Fruit fly (Drosophila melanogaster) whole organism, embryonic: Measurements from ENCODE around the gene CG42671.
A peak's percentile ranks its signal among the peaks of the same experiment; 100 is the strongest.

ENCODE experiments used
- B-H2 ChIP-seq: fragments of 200-800 bp; sonication (Bioruptor generic); optimal IDR thresholded peaks from 2 replicates; lab custom pipeline; 2018; ENCODE audit warnings: missing biosample characterization, mild to moderate bottlenecking, missing genetic modification characterization
- CG10209 ChIP-seq: fragments of 200-800 bp; sonication (Bioruptor generic); optimal IDR thresholded peaks from 3 replicates; lab custom pipeline; 2017; ENCODE audit warnings: missing biosample characterization, mild to moderate bottlenecking, missing genetic modification characterization, missing genetic modification reagents
- CG10267 ChIP-seq: fragments of 200-800 bp; sonication (Bioruptor generic); optimal IDR thresholded peaks from 2 replicates; lab custom pipeline; 2018; ENCODE audit warnings: missing biosample characterization, mild to moderate bottlenecking, missing genetic modification characterization, moderate library complexity
- CG10543 ChIP-seq: fragments of 200-800 bp; sonication (Bioruptor generic); optimal IDR thresholded peaks from 3 replicates; lab custom pipeline; 2017; ENCODE audit warnings: missing biosample characterization, mild to moderate bottlenecking, missing genetic modification characterization, moderate library complexity
- CG11696 ChIP-seq: fragments of 200-800 bp; sonication (Bioruptor generic); IDR thresholded peaks from 2 replicates; pipeline ENCODE4 v1.3.6; 2022; ENCODE audit warnings: missing biosample characterization, missing genetic modification characterization
- CG13624 ChIP-seq: fragments of 200-800 bp; sonication (Bioruptor generic); optimal IDR thresholded peaks from 2 replicates; lab custom pipeline; 2016; ENCODE audit warnings: missing biosample characterization, missing genetic modification characterization
- CG1647 ChIP-seq: fragments of 200-800 bp; sonication (Bioruptor generic); optimal IDR thresholded peaks from 3 replicates; lab custom pipeline; 2016; ENCODE audit warnings: missing biosample characterization, missing genetic modification characterization
- CG17359 ChIP-seq: fragments of 200-800 bp; sonication (Bioruptor generic); optimal IDR thresholded peaks from 3 replicates; lab custom pipeline; 2018; ENCODE audit warnings: missing biosample characterization, mild to moderate bottlenecking, missing genetic modification characterization, moderate library complexity
- CG17829 ChIP-seq: fragments of 200-800 bp; optimal IDR thresholded peaks from 2 replicates; lab custom pipeline; 2019; ENCODE audit warnings: missing biosample characterization, mild to moderate bottlenecking, missing genetic modification characterization, moderate library complexity
- CG17912 ChIP-seq: fragments of 200-800 bp; sonication (Bioruptor generic); optimal IDR thresholded peaks from 2 replicates; lab custom pipeline; 2018; ENCODE audit warnings: missing biosample characterization, mild to moderate bottlenecking, missing genetic modification characterization
- CG18262 ChIP-seq: fragments of 200-800 bp; optimal IDR thresholded peaks from 3 replicates; lab custom pipeline; 2019; ENCODE audit warnings: missing biosample characterization, mild to moderate bottlenecking, missing genetic modification characterization, moderate library complexity
- CG18619 ChIP-seq: fragments of 200-800 bp; sonication (Bioruptor generic); optimal IDR thresholded peaks from 3 replicates; lab custom pipeline; 2017; ENCODE audit warnings: missing biosample characterization, mild to moderate bottlenecking, missing genetic modification characterization
- CG2712 ChIP-seq: fragments of 200-800 bp; optimal IDR thresholded peaks from 3 replicates; lab custom pipeline; 2019; ENCODE audit warnings: missing biosample characterization, mild to moderate bottlenecking, missing genetic modification characterization, moderate library complexity
- CG3163 ChIP-seq: fragments of 200-800 bp; sonication (Bioruptor generic); optimal IDR thresholded peaks from 3 replicates; lab custom pipeline; 2016; ENCODE audit warnings: missing biosample characterization, missing genetic modification characterization
- CG7786 ChIP-seq: fragments of 200-800 bp; sonication (Bioruptor generic); optimal IDR thresholded peaks from 2 replicates; lab custom pipeline; 2016; ENCODE audit warnings: missing biosample characterization, missing genetic modification characterization
- CG9609 ChIP-seq: fragments of 200-800 bp; sonication (Bioruptor generic); optimal IDR thresholded peaks from 3 replicates; lab custom pipeline; 2016; ENCODE audit warnings: missing biosample characterization, missing genetic modification characterization
- CG9817 ChIP-seq: fragments of 200-800 bp; sonication (Bioruptor generic); optimal IDR thresholded peaks from 2 replicates; lab custom pipeline; 2018; ENCODE audit warnings: missing biosample characterization, mild to moderate bottlenecking, missing genetic modification characterization, moderate library complexity
- CG9932 ChIP-seq: fragments of 200-800 bp; sonication (Bioruptor generic); IDR thresholded peaks from 2 replicates; pipeline ENCODE4 v1.3.6; 2022; ENCODE audit warnings: missing biosample characterization, missing genetic modification characterization
- Dad ChIP-seq: fragments of 200-800 bp; sonication (Bioruptor generic); optimal IDR thresholded peaks from 3 replicates; lab custom pipeline; 2016; ENCODE audit warnings: missing biosample characterization, missing genetic modification characterization
- HLH3B ChIP-seq: fragments of 200-800 bp; sonication (Bioruptor generic); IDR thresholded peaks from 2 replicates; pipeline ENCODE4 v1.3.6; 2022; ENCODE audit warnings: missing biosample characterization, missing genetic modification characterization
- Hr78 ChIP-seq, 2 experiments: fragments of 200-800 bp in 1 of 2; fragments of >200 bp in 1 of 2; sonication (Bioruptor generic) in 1 of 2; optimal IDR thresholded peaks; 2 replicates each; lab custom pipeline; 2017 to 2019; ENCODE audit warnings: missing biosample characterization in 2 of 2, missing genetic modification characterization in 2 of 2, mild to moderate bottlenecking in 1 of 2, moderate library complexity in 1 of 2
- Lhr ChIP-seq: fragments of 200-800 bp; sonication (Bioruptor generic); optimal IDR thresholded peaks from 3 replicates; lab custom pipeline; 2017; ENCODE audit warnings: mild to moderate bottlenecking, missing biosample characterization, missing genetic modification reagents, missing genetic modification characterization
- Med ChIP-seq: fragments of 200-800 bp; sonication (Bioruptor generic); peaks from one replicate; lab custom pipeline; 2016; ENCODE audit warnings: missing biosample characterization, missing genetic modification characterization, mild to moderate bottlenecking, inconsistent platforms, moderate library complexity
- Neu2 ChIP-seq: fragments of 200-800 bp; sonication (Bioruptor generic); optimal IDR thresholded peaks from 3 replicates; lab custom pipeline; 2016; ENCODE audit warnings: missing biosample characterization, missing genetic modification characterization, borderline replicate concordance
- Nf-YC ChIP-seq: fragments of 200-800 bp; optimal IDR thresholded peaks from 3 replicates; lab custom pipeline; 2019; ENCODE audit warnings: missing biosample characterization, mild to moderate bottlenecking, missing genetic modification characterization, moderate library complexity
- PHDP ChIP-seq: fragments of 200-800 bp; sonication (Bioruptor generic); optimal IDR thresholded peaks from 3 replicates; lab custom pipeline; 2018; ENCODE audit warnings: missing biosample characterization, mild to moderate bottlenecking, missing genetic modification characterization, moderate library complexity
- Rfx ChIP-seq: fragments of 200-800 bp; sonication (Bioruptor generic); IDR thresholded peaks from 2 replicates; pipeline ENCODE4 v1.3.6; 2022; ENCODE audit warnings: missing biosample characterization, missing genetic modification characterization
- Stat92E ChIP-seq, 3 experiments: fragments of >200 bp in 2 of 3; fragments of 200-800 bp in 1 of 3; sonication (Bioruptor generic) in 1 of 3; optimal IDR thresholded peaks; 2 replicates each; lab custom pipeline; 2017 to 2019; ENCODE audit warnings: missing biosample characterization in 3 of 3, missing genetic modification characterization in 3 of 3, mild to moderate bottlenecking in 1 of 3, moderate library complexity in 1 of 3
- Tbp ChIP-seq: fragments of >200 bp; optimal IDR thresholded peaks from 2 replicates; lab custom pipeline; 2018; ENCODE audit warnings: missing biosample characterization, missing genetic modification characterization
- Trl ChIP-seq, 3 experiments: fragments of >200 bp in 2 of 3; fragments of 200-800 bp in 1 of 3; sonication (Bioruptor generic) in 1 of 3; optimal IDR thresholded peaks; 2 replicates in 1 of 3; 3 replicates in 2 of 3; lab custom pipeline; 2016 to 2017; ENCODE audit warnings: missing biosample characterization in 1 of 3, missing genetic modification characterization in 1 of 3
- Usf ChIP-seq: fragments of 200-800 bp; sonication (Bioruptor generic); optimal IDR thresholded peaks from 2 replicates; lab custom pipeline; 2017; ENCODE audit warnings: missing genotype, missing biosample characterization, missing genetic modification characterization
- Xrp1 ChIP-seq: fragments of 200-800 bp; sonication (Bioruptor generic); IDR thresholded peaks from 2 replicates; pipeline ENCODE4 v1.3.6; 2022; ENCODE audit warnings: missing biosample characterization, missing genetic modification characterization
- ara ChIP-seq: fragments of 200-800 bp; sonication (Bioruptor generic); IDR thresholded peaks from 2 replicates; pipeline ENCODE4 v1.3.6; 2022; ENCODE audit warnings: missing biosample characterization, missing genetic modification characterization
- bigmax ChIP-seq: fragments of 200-800 bp; sonication (Bioruptor generic); optimal IDR thresholded peaks from 2 replicates; lab custom pipeline; 2018; ENCODE audit warnings: missing biosample characterization, mild to moderate bottlenecking, missing genetic modification characterization
- dan ChIP-seq: fragments of 200-800 bp; sonication (Bioruptor generic); IDR thresholded peaks from 2 replicates; pipeline ENCODE4 v1.3.6; 2022; ENCODE audit warnings: missing biosample characterization, missing genetic modification characterization
- danr ChIP-seq: fragments of 200-800 bp; sonication (Bioruptor generic); IDR thresholded peaks from 2 replicates; pipeline ENCODE4 v1.3.6; 2022; ENCODE audit warnings: missing biosample characterization, missing genetic modification characterization
- dysf ChIP-seq: fragments of 200-800 bp; sonication (Bioruptor generic); IDR thresholded peaks from 3 replicates; pipeline ENCODE4 v1.3.6; 2022; ENCODE audit warnings: missing biosample characterization, missing genetic modification characterization
- esg ChIP-seq: fragments of 200-800 bp; sonication (Bioruptor generic); conservative IDR thresholded peaks from 2 replicates; pipeline ENCODE4 v1.3.6; 2022; ENCODE audit warnings: missing biosample characterization, missing genetic modification characterization
- fru ChIP-seq: fragments of >200 bp; optimal IDR thresholded peaks from 2 replicates; lab custom pipeline; 2017
- ftz-f1 ChIP-seq: fragments of 200-800 bp; sonication (Bioruptor generic); optimal IDR thresholded peaks from 2 replicates; lab custom pipeline; 2016; ENCODE audit warnings: missing biosample characterization, missing genetic modification characterization
- fu2 ChIP-seq: fragments of 200-800 bp; sonication (Bioruptor generic); optimal IDR thresholded peaks from 2 replicates; lab custom pipeline; 2016; ENCODE audit warnings: missing biosample characterization, missing genetic modification characterization
- gem ChIP-seq: fragments of 200-800 bp; sonication (Bioruptor generic); optimal IDR thresholded peaks from 2 replicates; lab custom pipeline; 2019; ENCODE audit warnings: missing biosample characterization, mild to moderate bottlenecking, missing genetic modification characterization, moderate library complexity
- lov ChIP-seq, 2 experiments: fragments of 200-800 bp in 1 of 2; fragments of >200 bp in 1 of 2; sonication (Bioruptor generic) in 1 of 2; IDR thresholded peaks in 1 of 2; optimal IDR thresholded peaks in 1 of 2; 2 replicates in 1 of 2; 3 replicates in 1 of 2; pipeline versions ENCODE4 v1.3.6 to Lab custom; 2017 to 2022; ENCODE audit warnings: missing biosample characterization in 1 of 2, missing genetic modification characterization in 1 of 2
- nmo ChIP-seq: fragments of 200-800 bp; sonication (Bioruptor generic); optimal IDR thresholded peaks from 2 replicates; lab custom pipeline; 2018; ENCODE audit warnings: missing biosample characterization, mild to moderate bottlenecking, missing genetic modification characterization, moderate library complexity
- ranshi ChIP-seq: fragments of 200-800 bp; sonication (Bioruptor generic); IDR thresholded peaks from 2 replicates; pipeline ENCODE4 v1.3.6; 2022; ENCODE audit warnings: missing biosample characterization, missing genetic modification characterization
- scrt ChIP-seq: fragments of 200-800 bp; sonication (Bioruptor generic); optimal IDR thresholded peaks from 2 replicates; lab custom pipeline; 2018; ENCODE audit warnings: missing biosample characterization, mild to moderate bottlenecking, missing genetic modification characterization, moderate library complexity
- sens ChIP-seq: fragments of 200-800 bp; sonication (Bioruptor generic); peaks from one replicate; lab custom pipeline; 2016; ENCODE audit warnings: missing biosample characterization, missing genetic modification characterization
- sima ChIP-seq: fragments of 200-800 bp; sonication (Bioruptor generic); optimal IDR thresholded peaks from 2 replicates; lab custom pipeline; 2016; ENCODE audit warnings: missing biosample characterization, missing genetic modification characterization
- sug ChIP-seq: fragments of 200-800 bp; optimal IDR thresholded peaks from 2 replicates; lab custom pipeline; 2019; ENCODE audit warnings: missing biosample characterization, mild to moderate bottlenecking, missing genetic modification characterization, moderate library complexity
- twi ChIP-seq: fragments of 200-800 bp; optimal IDR thresholded peaks from 2 replicates; lab custom pipeline; 2019; ENCODE audit warnings: missing biosample characterization, mild to moderate bottlenecking, missing genetic modification characterization, moderate library complexity
- unc-4 ChIP-seq: fragments of 200-800 bp; sonication (Bioruptor generic); IDR thresholded peaks from 2 replicates; pipeline ENCODE4 v1.3.6; 2022; ENCODE audit warnings: missing biosample characterization, missing genetic modification characterization; ENCODE audit not compliant: partially characterized antibody

The CG42671 gene

dm6 chr3L:11203820-11204449 is 10.4 kb upstream of the CG42671 start:
- TF ChIP-seq Xrp1 (GFP tag; lab: Robert Waterston, UW) (no peak), CG10543 (peak; percentile 32), B-H2 (GFP tag; lab: Kevin White, UChicago) (no peak), CG17912 (no peak), HLH3B (GFP tag; lab: Robert Waterston, UW) (no peak), ranshi (no peak), bigmax (GFP tag; lab: Kevin White, UChicago) (no peak), CG3163 (GFP tag; lab: Kevin White, UChicago) (no peak), Trl (optimal IDR thresholded peaks at IDR 0.05; lab: Kevin White, UChicago) (no peak), Trl (GFP tag; optimal IDR thresholded peaks at IDR 0.05; lab: Kevin White, UChicago) (no peak), Tbp (no peak), unc-4 (GFP tag; lab: Robert Waterston, UW) (no peak), Hr78 (GFP tag; optimal IDR thresholded peaks at IDR 0.05; lab: Kevin White, UChicago) (no peak), nmo (GFP tag; lab: Kevin White, UChicago) (no peak), Usf (GFP tag; lab: Kevin White, UChicago) (no peak), sug (peak; percentile 43), scrt (GFP tag; lab: Kevin White, UChicago) (no peak), CG11696 (no peak), sima (GFP tag; lab: Kevin White, UChicago) (no peak), CG10209 (no peak), CG9609 (GFP tag; lab: Kevin White, UChicago) (no peak), lov (optimal IDR thresholded peaks at IDR 0.05; lab: Kevin White, UChicago) (no peak), lov (GFP tag; IDR thresholded peaks at IDR 0.05; lab: Robert Waterston, UW) (no peak), Med (GFP tag; lab: Kevin White, UChicago) (peak; percentile 26), sens (GFP tag; lab: Kevin White, UChicago) (peak; percentile 56), danr (GFP tag; lab: Robert Waterston, UW) (no peak), CG7786 (GFP tag; lab: Kevin White, UChicago) (no peak), Dad (GFP tag; lab: Kevin White, UChicago) (no peak), Nf-YC (tag; lab: Kevin White, UChicago) (peak; percentile 68), twi (peak; percentile 78), CG1647 (GFP tag; lab: Kevin White, UChicago) (no peak), fu2 (GFP tag; lab: Kevin White, UChicago) (no peak)
- TF ChIP-seq, all 482 proteins: peak for 6

dm6 chr3L:11204852-11205251 is 9.5 kb upstream of the CG42671 start:
- TF ChIP-seq esg (GFP tag; lab: Robert Waterston, UW) (no peak), PHDP (tag; lab: Kevin White, UChicago) (peak; percentile 6), ara (no peak), CG9817 (tag; lab: Kevin White, UChicago) (no peak), CG9932 (GFP tag; lab: Robert Waterston, UW) (peak; percentile 60), CG2712 (peak; percentile 43), CG18619 (GFP tag; lab: Kevin White, UChicago) (no peak), fru (lab: Kevin White, UChicago) (no peak), CG10267 (tag; lab: Kevin White, UChicago) (peak; percentile 13), dan (GFP tag; lab: Robert Waterston, UW) (no peak), ftz-f1 (GFP tag; lab: Kevin White, UChicago) (no peak), Stat92E (GFP tag; optimal IDR thresholded peaks at IDR 0.05; lab: Kevin White, UChicago) (no peak), CG18262 (peak; percentile 24), CG13624 (no peak), Lhr (GFP tag; lab: Kevin White, UChicago) (no peak), Rfx (GFP tag; lab: Robert Waterston, UW) (peak; percentile 68), Neu2 (no peak), CG17359 (tag; lab: Kevin White, UChicago) (peak; percentile 24), gem (tag; lab: Kevin White, UChicago) (peak; percentile 46), CG17829 (tag; lab: Kevin White, UChicago) (peak; percentile 3), dysf (GFP tag; lab: Robert Waterston, UW) (peak; percentile 32; the same call in 1 of the 3 replicates)
